Worm (Caenorhabditis elegans) whole organism, young adult: ENCODE data around the gene F10D7.10.

Source experiments
- C06A6.2 ChIP-seq: fragments of 200-800 bp; sonication (Bioruptor generic); conservative IDR thresholded peaks from 2 replicates; pipeline ENCODE4 v1.3.6; 2022; ENCODE audit warnings: missing genetic modification characterization, missing compliant biosample characterization
- bed-2 ChIP-seq: fragments of 200-800 bp; sonication (Bioruptor generic); IDR thresholded peaks from 2 replicates; pipeline ENCODE4 v1.3.6; 2022; ENCODE audit warnings: missing genetic modification reagents, missing genetic modification characterization, missing compliant biosample characterization
- cebp-1 ChIP-seq, 2 experiments: fragments of 200-800 bp in 1 of 2; sonication (Bioruptor generic) in 1 of 2; sonication (generic microtip) in 1 of 2; IDR thresholded peaks in 1 of 2; optimal IDR thresholded peaks in 1 of 2; 2 replicates each; pipeline versions ENCODE4 v1.3.6 to Lab custom; 2017 to 2022; ENCODE audit warnings: missing compliant biosample characterization in 2 of 2, missing genetic modification characterization in 2 of 2, mild to moderate bottlenecking in 1 of 2, missing genetic modification reagents in 1 of 2, moderate library complexity in 1 of 2
- lsy-27 ChIP-seq: sonication (generic microtip); optimal IDR thresholded peaks from 2 replicates; lab custom pipeline; 2017; ENCODE audit warnings: missing genetic modification characterization, mild to moderate bottlenecking, missing compliant biosample characterization, antibody characterized with exemption, missing genotype, borderline replicate concordance; ENCODE audit not compliant: insufficient read depth
- unc-62 ChIP-seq: fragments of 150-350 bp; optimal IDR thresholded peaks from 2 replicates; lab custom pipeline; 2014; ENCODE audit warnings: missing biosample characterization, missing genetic modification reagents, missing genetic modification characterization
- zfh-2 ChIP-seq: fragments of 200-800 bp; sonication (Bioruptor generic); conservative IDR thresholded peaks from 2 replicates; pipeline ENCODE4 v1.3.6; 2022; ENCODE audit warnings: missing genetic modification reagents, missing genetic modification characterization, missing compliant biosample characterization
- ztf-25 ChIP-seq: fragments of 200-800 bp; sonication (Bioruptor generic); IDR thresholded peaks from 2 replicates; pipeline ENCODE4 v1.3.6; 2022; ENCODE audit warnings: missing genetic modification reagents, missing genetic modification characterization, missing compliant biosample characterization

DNA sequence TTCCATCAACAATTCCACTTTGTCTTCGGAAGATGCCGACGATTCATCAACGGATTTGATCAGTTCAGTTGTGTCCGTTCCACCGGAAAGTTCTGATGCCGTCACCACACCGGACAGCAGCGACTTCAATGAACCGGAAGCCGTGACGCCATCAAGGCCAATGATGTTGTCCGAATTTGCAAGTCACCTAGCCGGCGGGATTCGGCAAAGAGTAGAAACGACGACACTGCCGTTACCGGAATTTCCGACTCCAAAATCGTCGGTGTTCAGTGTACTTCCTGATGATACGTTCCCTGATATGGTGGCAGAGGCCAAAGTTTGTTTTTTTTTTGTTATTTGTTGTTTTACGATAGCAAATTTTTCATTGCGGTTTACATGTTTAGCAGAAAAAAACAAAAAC, 16.1 kb downstream of the F10D7.10 start:
- TF ChIP-seq ztf-25 (GFP tag; lab: Robert Waterston, UW) (no peak), zfh-2 (no peak), cebp-1 (GFP tag; IDR thresholded peaks at IDR 0.05; lab: Robert Waterston, UW) (no peak), cebp-1 (tag; optimal IDR thresholded peaks at IDR 0.05; lab: Kevin White, UChicago) (no peak), bed-2 (GFP tag; lab: Robert Waterston, UW) (no peak), lsy-27 (tag; lab: Kevin White, UChicago) (no peak), unc-62 (GFP tag; lab: Kevin White, UChicago) (no peak), C06A6.2 (GFP tag; lab: Robert Waterston, UW) (no peak)
